Fruit fly (Drosophila melanogaster): ENCODE results near the gene tnc.

tnc gene

dm6 chr3R:25027281-25028219, 43.4 kb downstream of the tnc start (continued):
- TF ChIP-seq kni (GFP tag; optimal IDR thresholded peaks at IDR 0.05) (no peak), Bdp1 (GFP tag; optimal IDR thresholded peaks at IDR 0.05) (no peak), cad (GFP tag; optimal IDR thresholded peaks at IDR 0.05) (no peak), CG3407 (GFP tag; optimal IDR thresholded peaks at IDR 0.05) (no peak), Vsx1 (GFP tag; optimal IDR thresholded peaks at IDR 0.05) (no peak), D19A (tag; optimal IDR thresholded peaks at IDR 0.05) (no peak), dati (GFP tag; IDR thresholded peaks at IDR 0.05) (no peak), pzg (GFP tag; optimal IDR thresholded peaks at IDR 0.05) (no peak), CG7839 (tag; optimal IDR thresholded peaks at IDR 0.05) (no peak), ro (GFP tag; IDR thresholded peaks at IDR 0.05) (no peak), Hr39 (optimal IDR thresholded peaks at IDR 0.05) (no peak), prd (optimal IDR thresholded peaks at IDR 0.05) (no peak), prd (GFP tag; IDR thresholded peaks at IDR 0.05) (no peak), eve (GFP tag; optimal IDR thresholded peaks at IDR 0.05) (no peak), TFAM (GFP tag; optimal IDR thresholded peaks at IDR 0.05) (no peak), Mad (GFP tag; optimal IDR thresholded peaks at IDR 0.05) (no peak), CG17802 (tag; optimal IDR thresholded peaks at IDR 0.05) (no peak), fd3F (GFP tag; optimal IDR thresholded peaks at IDR 0.05) (peak; percentile 24), CkIIα-i1 (GFP tag; IDR thresholded peaks at IDR 0.05) (no peak), CG9727 (GFP tag; optimal IDR thresholded peaks at IDR 0.05) (no peak), ap (GFP tag; IDR thresholded peaks at IDR 0.05) (no peak), fu2 (GFP tag; optimal IDR thresholded peaks at IDR 0.05) (peak; percentile 31), CG11723 (GFP tag; optimal IDR thresholded peaks at IDR 0.05) (no peak), ranshi (GFP tag; IDR thresholded peaks at IDR 0.05) (no peak), D19B (GFP tag; optimal IDR thresholded peaks at IDR 0.05) (peak; percentile 52), fd102C (GFP tag; optimal IDR thresholded peaks at IDR 0.05) (no peak), CG4707 (GFP tag; optimal IDR thresholded peaks at IDR 0.05) (no peak), Jarid2 (GFP tag; optimal IDR thresholded peaks at IDR 0.05) (no peak), MESR4 (GFP tag; optimal IDR thresholded peaks at IDR 0.05) (no peak), CG31224 (GFP tag; IDR thresholded peaks at IDR 0.05) (peak; percentile 99), CG15601 (tag; optimal IDR thresholded peaks at IDR 0.05) (no peak), lilli (GFP tag; optimal IDR thresholded peaks at IDR 0.05) (peak; percentile 62), CG11085 (GFP tag; IDR thresholded peaks at IDR 0.05) (no peak), CG14710 (tag; optimal IDR thresholded peaks at IDR 0.05) (no peak), Deaf1 (tag; optimal IDR thresholded peaks at IDR 0.05) (no peak), mld (GFP tag; IDR thresholded peaks at IDR 0.05; ENCODE audit: partially characterized antibody) (no peak), gcm2 (GFP tag; optimal IDR thresholded peaks at IDR 0.05) (no peak), CG14014 (GFP tag; IDR thresholded peaks at IDR 0.05) (no peak; the same call in 1 of the 2 replicates), pan (optimal IDR thresholded peaks at IDR 0.05) (no peak), pan (GFP tag; optimal IDR thresholded peaks at IDR 0.05 in 1 of 2, IDR thresholded peaks at IDR 0.05 in 1 of 2) (peak in 1 of 2 experiments; percentile 9), CG16863 (GFP tag; optimal IDR thresholded peaks at IDR 0.05) (no peak), CG4854 (GFP tag; optimal IDR thresholded peaks at IDR 0.05) (no peak), sens-2 (GFP tag; IDR thresholded peaks at IDR 0.05) (no peak), run (tag; optimal IDR thresholded peaks at IDR 0.05) (no peak), lov (optimal IDR thresholded peaks at IDR 0.05) (no peak), lov (GFP tag; IDR thresholded peaks at IDR 0.05) (no peak), pho (GFP tag; optimal IDR thresholded peaks at IDR 0.05) (peak; percentile 44), Taf1 (GFP tag; IDR thresholded peaks at IDR 0.05) (no peak), CG15514 (GFP tag; optimal IDR thresholded peaks at IDR 0.05) (peak; percentile 14), Myb (GFP tag; optimal IDR thresholded peaks at IDR 0.05) (peak; percentile 43), eyg (GFP tag; optimal IDR thresholded peaks at IDR 0.05) (no peak)
